Worm (Caenorhabditis elegans): ENCODE measurements around the gene nspc-4.
"Not testable (repeated sequence)": the region's sequence is repeated elsewhere in the genome, so short reads cannot be mapped to it uniquely, and the experiment has no call there.

DNA sequence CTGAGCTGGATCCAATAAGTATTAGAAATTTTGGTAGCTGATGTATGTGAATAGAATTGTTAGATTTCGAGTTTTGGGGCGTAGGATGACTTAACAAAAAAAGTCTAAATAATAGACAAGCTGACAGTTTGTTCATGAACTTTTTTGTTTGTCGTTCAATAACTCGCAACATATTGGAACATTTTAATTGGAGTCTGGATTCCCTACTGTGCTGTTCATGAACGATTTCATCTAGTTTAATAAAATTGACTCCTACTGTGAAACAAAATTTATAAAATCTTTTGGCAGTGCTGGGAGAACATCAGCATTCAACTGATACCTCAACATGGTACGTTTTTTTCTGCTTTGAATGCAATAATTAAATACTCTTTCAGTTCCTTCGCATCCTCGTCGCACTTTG is 3.4 kb upstream of the nspc-4 start, which contains the start of gene nspc-7:
- TF ChIP-seq nhr-11 (tag; optimal IDR thresholded peaks at IDR 0.05); lin-11 (tag; optimal IDR thresholded peaks at IDR 0.05); fkh-10 (GFP tag; optimal IDR thresholded peaks at IDR 0.05); Y22D7AL.16 (tag; optimal IDR thresholded peaks at IDR 0.05); syd-9 (tag; optimal IDR thresholded peaks at IDR 0.05); eyg-1 (tag; optimal IDR thresholded peaks at IDR 0.05); ama-1 (optimal IDR thresholded peaks at IDR 0.05); pat-9 (tag; optimal IDR thresholded peaks at IDR 0.05); elt-2 (tag; optimal IDR thresholded peaks at IDR 0.05): not testable (repeated sequence)

Data from whole organism, late embryonic.